Fruit fly (Drosophila melanogaster): Measurements from ENCODE around the gene CG5693.

- TF ChIP-seq CTCF (optimal IDR thresholded peaks at IDR 0.05) (no peak), CG8478 (optimal IDR thresholded peaks at IDR 0.05) (no peak)
Measured at dm6 chr2L:18007635-18008034, 1.2 kb downstream of the CG5693 start, which contains the start of the genes CG42634 and CG42635.
